Fruit fly (Drosophila melanogaster) whole organism, embryonic: Measurements from ENCODE around the gene CG13893.
A peak's percentile ranks its signal among the peaks of the same experiment; 100 is the strongest.

Experiments used
- Antp ChIP-seq: fragments of 200-800 bp; sonication (Bioruptor generic); optimal IDR thresholded peaks from 3 replicates; lab custom pipeline; 2016; ENCODE audit warnings: missing biosample characterization, missing genetic modification characterization
- Atf3 ChIP-seq: fragments of 200-800 bp; sonication (Bioruptor generic); optimal IDR thresholded peaks from 3 replicates; lab custom pipeline; 2016; ENCODE audit warnings: missing biosample characterization, missing genetic modification characterization
- Bteb2 ChIP-seq: fragments of 200-800 bp; sonication (Bioruptor generic); optimal IDR thresholded peaks from 2 replicates; lab custom pipeline; 2016; ENCODE audit warnings: missing biosample characterization, missing genetic modification characterization
- C15 ChIP-seq: fragments of 200-800 bp; sonication (Bioruptor generic); IDR thresholded peaks from 3 replicates; pipeline ENCODE4 v1.3.6; 2022; ENCODE audit warnings: missing biosample characterization, missing genetic modification characterization
- CG11504 ChIP-seq: fragments of 200-800 bp; sonication (Bioruptor generic); optimal IDR thresholded peaks from 3 replicates; lab custom pipeline; 2019; ENCODE audit warnings: missing biosample characterization, mild to moderate bottlenecking, missing genetic modification characterization, moderate library complexity
- CG11695 ChIP-seq: fragments of 200-800 bp; sonication (Bioruptor generic); IDR thresholded peaks from 3 replicates; pipeline ENCODE4 v1.3.6; 2022; ENCODE audit warnings: missing biosample characterization, missing genetic modification characterization
- CG1233 ChIP-seq: fragments of 200-800 bp; sonication (Bioruptor generic); optimal IDR thresholded peaks from 4 replicates; lab custom pipeline; 2018; ENCODE audit warnings: missing biosample characterization, mild to moderate bottlenecking, missing genetic modification characterization
- CG17328 ChIP-seq: fragments of 200-800 bp; sonication (Bioruptor generic); IDR thresholded peaks from 2 replicates; pipeline ENCODE4 v1.3.6; 2022; ENCODE audit warnings: missing biosample characterization, missing genetic modification characterization
- CG17361 ChIP-seq: fragments of 200-800 bp; sonication (Bioruptor generic); IDR thresholded peaks from 3 replicates; pipeline ENCODE4 v1.3.6; 2022; ENCODE audit warnings: missing biosample characterization, missing genetic modification characterization
- CG18011 ChIP-seq: fragments of 200-800 bp; sonication (Bioruptor generic); optimal IDR thresholded peaks from 2 replicates; lab custom pipeline; 2017; ENCODE audit warnings: missing biosample characterization, missing genetic modification characterization, mild to moderate bottlenecking, moderate library complexity, missing genotype
- CG2712 ChIP-seq: fragments of 200-800 bp; optimal IDR thresholded peaks from 3 replicates; lab custom pipeline; 2019; ENCODE audit warnings: missing biosample characterization, mild to moderate bottlenecking, missing genetic modification characterization, moderate library complexity
- CG30020 ChIP-seq: fragments of 200-800 bp; optimal IDR thresholded peaks from 2 replicates; lab custom pipeline; 2019; ENCODE audit warnings: missing biosample characterization, mild to moderate bottlenecking, missing genetic modification characterization, moderate library complexity
- CG3281 ChIP-seq: fragments of 200-800 bp; sonication (Bioruptor generic); optimal IDR thresholded peaks from 3 replicates; lab custom pipeline; 2017; ENCODE audit warnings: missing biosample characterization, mild to moderate bottlenecking, missing genetic modification characterization
- CG4854 ChIP-seq: fragments of 200-800 bp; sonication (Bioruptor generic); optimal IDR thresholded peaks from 2 replicates; lab custom pipeline; 2016; ENCODE audit warnings: missing biosample characterization, missing genetic modification characterization, inconsistent platforms
- CG6765 ChIP-seq: fragments of 200-800 bp; sonication (Bioruptor generic); optimal IDR thresholded peaks from 3 replicates; lab custom pipeline; 2017; ENCODE audit warnings: missing biosample characterization, mild to moderate bottlenecking, missing genetic modification characterization
- CG6791 ChIP-seq: fragments of 200-800 bp; sonication (Bioruptor generic); IDR thresholded peaks from 3 replicates; pipeline ENCODE4 v1.3.6; 2022; ENCODE audit warnings: missing biosample characterization, missing genetic modification characterization; ENCODE audit not compliant: partially characterized antibody
- CG7987 ChIP-seq: fragments of 200-800 bp; sonication (Bioruptor generic); optimal IDR thresholded peaks from 2 replicates; lab custom pipeline; 2018; ENCODE audit warnings: missing biosample characterization, mild to moderate bottlenecking, missing genetic modification characterization, moderate library complexity
- CG8478 ChIP-seq: fragments of >200 bp; optimal IDR thresholded peaks from 2 replicates; lab custom pipeline; 2018
- CG8924 ChIP-seq: fragments of 200-800 bp; optimal IDR thresholded peaks from 3 replicates; lab custom pipeline; 2019; ENCODE audit warnings: missing biosample characterization, mild to moderate bottlenecking, missing genetic modification characterization, moderate library complexity
- CG9437 ChIP-seq: fragments of 200-800 bp; sonication (Bioruptor generic); optimal IDR thresholded peaks from 2 replicates; lab custom pipeline; 2018; ENCODE audit warnings: missing biosample characterization, mild to moderate bottlenecking, missing genetic modification characterization
- CrebB ChIP-seq: fragments of 200-800 bp; sonication (Bioruptor generic); optimal IDR thresholded peaks from 3 replicates; lab custom pipeline; 2018; ENCODE audit warnings: missing biosample characterization, mild to moderate bottlenecking, missing genetic modification characterization
- Dp ChIP-seq: fragments of 200-800 bp; sonication (Bioruptor generic); optimal IDR thresholded peaks from 2 replicates; lab custom pipeline; 2018; ENCODE audit warnings: missing biosample characterization, mild to moderate bottlenecking, missing genetic modification characterization, moderate library complexity
- Dref ChIP-seq: fragments of 200-800 bp; sonication (Bioruptor generic); IDR thresholded peaks from 2 replicates; pipeline ENCODE4 v1.3.6; 2022; ENCODE audit warnings: missing biosample characterization, missing genetic modification characterization
- ERR ChIP-seq: fragments of 200-800 bp; sonication (Bioruptor generic); optimal IDR thresholded peaks from 2 replicates; lab custom pipeline; 2016; ENCODE audit warnings: missing biosample characterization, missing genetic modification characterization
- Eip74EF ChIP-seq, 2 experiments: fragments of 200-800 bp in 1 of 2; fragments of >200 bp in 1 of 2; sonication (Bioruptor generic) in 1 of 2; optimal IDR thresholded peaks; 2 replicates each; lab custom pipeline; 2017 to 2019; ENCODE audit warnings: missing biosample characterization in 2 of 2, missing genetic modification characterization in 2 of 2, mild to moderate bottlenecking in 1 of 2, moderate library complexity in 1 of 2
- HLH54F ChIP-seq: fragments of 200-800 bp; sonication (Bioruptor generic); optimal IDR thresholded peaks from 3 replicates; lab custom pipeline; 2016; ENCODE audit warnings: missing biosample characterization, missing genetic modification characterization
- MBD-R2 ChIP-seq: fragments of 200-800 bp; sonication (Bioruptor generic); IDR thresholded peaks from 2 replicates; pipeline ENCODE4 v1.3.6; 2022; ENCODE audit warnings: missing biosample characterization, missing genetic modification characterization
- Stat92E ChIP-seq, 3 experiments: fragments of >200 bp in 2 of 3; fragments of 200-800 bp in 1 of 3; sonication (Bioruptor generic) in 1 of 3; optimal IDR thresholded peaks; 2 replicates each; lab custom pipeline; 2017 to 2019; ENCODE audit warnings: missing biosample characterization in 3 of 3, missing genetic modification characterization in 3 of 3, mild to moderate bottlenecking in 1 of 3, moderate library complexity in 1 of 3
- abd-A ChIP-seq: fragments of 200-800 bp; sonication (Bioruptor generic); optimal IDR thresholded peaks from 3 replicates; lab custom pipeline; 2019; ENCODE audit warnings: missing biosample characterization, mild to moderate bottlenecking, missing genetic modification characterization, moderate library complexity
- ara ChIP-seq: fragments of 200-800 bp; sonication (Bioruptor generic); IDR thresholded peaks from 2 replicates; pipeline ENCODE4 v1.3.6; 2022; ENCODE audit warnings: missing biosample characterization, missing genetic modification characterization
- bowl ChIP-seq: fragments of 200-800 bp; sonication (Bioruptor generic); IDR thresholded peaks from 2 replicates; pipeline ENCODE4 v1.3.6; 2022; ENCODE audit warnings: missing biosample characterization, missing genetic modification characterization
- br ChIP-seq: fragments of >200 bp; optimal IDR thresholded peaks from 2 replicates; lab custom pipeline; 2017
- cas ChIP-seq: fragments of 200-800 bp; sonication (Bioruptor generic); IDR thresholded peaks from 2 replicates; pipeline ENCODE4 v1.3.6; 2022; ENCODE audit warnings: missing biosample characterization, missing genetic modification characterization
- ci ChIP-seq: fragments of 200-800 bp; sonication (Bioruptor generic); IDR thresholded peaks from 3 replicates; pipeline ENCODE4 v1.3.6; 2022; ENCODE audit warnings: missing biosample characterization, missing genetic modification characterization
- dimm ChIP-seq: fragments of 200-800 bp; sonication (Bioruptor generic); IDR thresholded peaks from 2 replicates; pipeline ENCODE4 v1.3.6; 2022; ENCODE audit warnings: missing biosample characterization, missing genetic modification characterization
- ewg ChIP-seq: fragments of 200-800 bp; sonication (Bioruptor generic); optimal IDR thresholded peaks from 3 replicates; lab custom pipeline; 2017; ENCODE audit warnings: mild to moderate bottlenecking, missing biosample characterization, missing genetic modification reagents, missing genetic modification characterization
- fd96Cb ChIP-seq: fragments of 200-800 bp; sonication (Bioruptor generic); optimal IDR thresholded peaks from 2 replicates; lab custom pipeline; 2018; ENCODE audit warnings: missing biosample characterization, mild to moderate bottlenecking, missing genetic modification characterization, moderate library complexity
- hb ChIP-seq: fragments of 200-800 bp; sonication (Bioruptor generic); IDR thresholded peaks from 3 replicates; pipeline ENCODE4 v1.3.6; 2022; ENCODE audit warnings: missing biosample characterization, missing genetic modification characterization; ENCODE audit not compliant: partially characterized antibody
- lmd ChIP-seq: fragments of 200-800 bp; sonication (Bioruptor generic); IDR thresholded peaks from 2 replicates; pipeline ENCODE4 v1.3.6; 2022; ENCODE audit warnings: missing biosample characterization, missing genetic modification characterization
- mirr ChIP-seq: fragments of 200-800 bp; sonication (Bioruptor generic); optimal IDR thresholded peaks from 3 replicates; lab custom pipeline; 2018; ENCODE audit warnings: missing biosample characterization, mild to moderate bottlenecking, missing genetic modification characterization
- nau ChIP-seq: fragments of 200-800 bp; sonication (Bioruptor generic); optimal IDR thresholded peaks from 3 replicates; lab custom pipeline; 2017; ENCODE audit warnings: missing biosample characterization, mild to moderate bottlenecking, missing genetic modification characterization, missing genetic modification reagents
- odd ChIP-seq: fragments of 200-800 bp; sonication (Bioruptor generic); optimal IDR thresholded peaks from 2 replicates; lab custom pipeline; 2017; ENCODE audit warnings: missing biosample characterization, mild to moderate bottlenecking, missing genetic modification characterization
- p53 ChIP-seq: fragments of 200-800 bp; sonication (Bioruptor generic); optimal IDR thresholded peaks from 2 replicates; lab custom pipeline; 2016; ENCODE audit warnings: missing biosample characterization, missing genetic modification characterization
- sd ChIP-seq: fragments of 200-800 bp; sonication (Bioruptor generic); optimal IDR thresholded peaks from 3 replicates; lab custom pipeline; 2018; ENCODE audit warnings: missing biosample characterization, mild to moderate bottlenecking, missing genetic modification characterization, moderate library complexity
- slou ChIP-seq: fragments of 200-800 bp; sonication (Bioruptor generic); optimal IDR thresholded peaks from 3 replicates; lab custom pipeline; 2016; ENCODE audit warnings: missing biosample characterization, missing genetic modification characterization
- sna ChIP-seq: fragments of 200-800 bp; sonication (Bioruptor generic); IDR thresholded peaks from 2 replicates; pipeline ENCODE4 v1.3.6; 2022; ENCODE audit warnings: missing biosample characterization, missing genetic modification characterization; ENCODE audit not compliant: partially characterized antibody
- trh ChIP-seq: fragments of 200-800 bp; sonication (Bioruptor generic); optimal IDR thresholded peaks from 2 replicates; lab custom pipeline; 2016; ENCODE audit warnings: missing biosample characterization, missing genetic modification characterization
- tx ChIP-seq: fragments of 200-800 bp; sonication (Bioruptor generic); optimal IDR thresholded peaks from 2 replicates; lab custom pipeline; 2016; ENCODE audit warnings: missing biosample characterization, missing genetic modification characterization
- z ChIP-seq: fragments of 200-800 bp; sonication (Bioruptor generic); IDR thresholded peaks from 3 replicates; pipeline ENCODE4 v1.3.6; 2022; ENCODE audit warnings: missing biosample characterization, missing genetic modification characterization
- zfh2 ChIP-seq: fragments of 200-800 bp; sonication (Bioruptor generic); optimal IDR thresholded peaks from 2 replicates; lab custom pipeline; 2016; ENCODE audit warnings: missing biosample characterization, missing genetic modification characterization

The CG13893 gene

DNA sequence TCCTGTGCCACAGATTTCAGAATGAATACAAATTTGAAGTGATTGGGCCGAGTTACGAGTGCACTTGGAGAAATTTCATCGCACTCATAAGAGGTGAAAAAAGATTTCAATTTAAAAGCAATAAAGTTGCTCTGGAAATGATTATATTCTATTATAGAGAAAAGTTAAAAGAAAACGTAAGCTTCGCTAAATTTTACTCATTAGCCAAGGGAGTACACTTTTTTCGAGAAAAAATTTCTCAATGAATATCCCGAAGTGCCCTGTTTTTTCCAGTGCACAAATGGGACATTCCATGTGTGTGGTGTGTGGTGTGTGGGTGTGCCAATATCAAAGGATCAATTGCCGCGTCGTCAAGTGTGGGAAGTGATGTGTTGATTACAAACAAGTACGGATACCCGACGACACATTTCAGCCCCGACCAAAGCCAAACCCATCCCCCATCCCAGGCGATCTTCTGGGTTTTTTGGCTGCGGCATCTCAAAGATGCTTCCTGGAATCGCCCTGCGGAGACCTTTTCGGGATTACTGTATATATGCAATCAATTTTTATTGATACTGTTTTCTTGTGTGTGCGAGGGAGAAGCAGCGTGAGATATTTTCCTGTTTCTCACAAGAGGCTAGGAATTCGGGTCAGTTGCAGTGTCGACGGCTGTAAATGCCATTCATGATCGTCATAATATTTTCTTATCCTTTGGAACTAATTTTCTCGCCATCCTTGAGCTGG lies 9.9 kb upstream of the CG13893 start (continued):
- TF ChIP-seq CG4854 (GFP tag; lab: Kevin White, UChicago) (no peak), odd (GFP tag; lab: Kevin White, UChicago) (no peak), sna (GFP tag; lab: Robert Waterston, UW) (no peak), Eip74EF (GFP tag; optimal IDR thresholded peaks at IDR 0.05; lab: Kevin White, UChicago) (no peak), ERR (GFP tag; lab: Kevin White, UChicago) (no peak), Antp (GFP tag; lab: Kevin White, UChicago) (no peak), fd96Cb (tag; lab: Kevin White, UChicago) (peak; percentile 57), CG11695 (GFP tag; lab: Robert Waterston, UW) (no peak; the same call in 2 of the 3 replicates), CG11504 (peak; percentile 43), CG3281 (GFP tag; lab: Kevin White, UChicago) (no peak), mirr (no peak), br (lab: Kevin White, UChicago) (no peak), dimm (GFP tag; lab: Robert Waterston, UW) (no peak), zfh2 (GFP tag; lab: Kevin White, UChicago) (no peak), p53 (no peak), z (0 out of 3 replicates have a peak, but pooled peaks have one; percentile 30), CrebB (no peak), Atf3 (GFP tag; lab: Kevin White, UChicago) (peak; percentile 9), Bteb2 (GFP tag; lab: Kevin White, UChicago) (no peak), C15 (no peak), CG9437 (GFP tag; lab: Kevin White, UChicago) (no peak), nau (GFP tag; lab: Kevin White, UChicago) (no peak), MBD-R2 (no peak), CG18011 (GFP tag; lab: Kevin White, UChicago) (no peak), Stat92E (GFP tag; optimal IDR thresholded peaks at IDR 0.05; lab: Kevin White, UChicago) (peak in 1 of 3 experiments; percentile 88), Dp (GFP tag; lab: Kevin White, UChicago) (no peak), CG1233 (GFP tag; lab: Kevin White, UChicago) (peak; percentile 14), CG30020 (no peak), HLH54F (GFP tag; lab: Kevin White, UChicago) (peak; percentile 8), cas (GFP tag; lab: Robert Waterston, UW) (no peak), ci (GFP tag; lab: Robert Waterston, UW) (peak; percentile 65; the same call in 2 of the 3 replicates), CG17361 (GFP tag; lab: Robert Waterston, UW) (peak; percentile 66; the same call in 2 of the 3 replicates), CG17328 (GFP tag; lab: Robert Waterston, UW) (peak; percentile 70), CG7987 (GFP tag; lab: Kevin White, UChicago) (no peak), CG8478 (lab: Kevin White, UChicago) (no peak), slou (GFP tag; lab: Kevin White, UChicago) (no peak), CG6791 (GFP tag; lab: Robert Waterston, UW) (no peak), tx (GFP tag; lab: Kevin White, UChicago) (no peak), CG6765 (GFP tag; lab: Kevin White, UChicago) (no peak), lmd (GFP tag; lab: Robert Waterston, UW) (peak; percentile 54; the same call in 1 of the 2 replicates), Dref (GFP tag; lab: Robert Waterston, UW) (0 out of 2 replicates have a peak, but pooled peaks have one; percentile 1), ara (peak; percentile 74), ewg (GFP tag; lab: Kevin White, UChicago) (peak; percentile 27), CG2712 (tag; lab: Kevin White, UChicago) (peak; percentile 77), trh (peak; percentile 37), hb (GFP tag; lab: Robert Waterston, UW) (no peak), CG8924 (peak; percentile 74), bowl (GFP tag; lab: Robert Waterston, UW) (no peak), abd-A (no peak), sd (tag; lab: Kevin White, UChicago) (no peak)
